3 fruit fly cellular contexts compared by ENCODE assay signal in the genomic region with DNA sequence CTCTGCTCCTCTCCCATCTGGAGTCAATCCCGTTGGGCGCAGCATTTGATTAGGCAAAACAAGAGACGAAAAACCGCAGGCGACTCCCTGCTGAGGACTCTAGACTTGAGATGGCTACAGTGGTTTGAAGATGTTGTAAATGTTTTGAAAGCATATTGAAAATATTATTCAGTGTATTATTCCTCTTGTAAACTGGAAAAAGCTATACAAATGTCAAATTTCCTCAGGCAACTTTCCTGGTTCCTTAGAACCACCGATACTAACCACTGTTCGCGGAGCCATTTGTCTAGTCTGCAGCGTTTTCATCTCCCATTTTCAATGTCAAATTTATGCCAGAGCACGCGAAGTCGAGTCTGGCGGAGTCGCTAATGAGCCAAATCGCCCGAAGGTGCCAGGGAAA.
TF ChIP-seq lines count a peak whose summit lies in the region.

No protein-coding gene starts in this region.

- TF ChIP-seq CTCF in whole organism, embryonic (GFP tag; optimal IDR thresholded peaks at IDR 0.05; lab: Kevin White, UChicago), result no peak

TF ChIP-seq in whole organism, embryonic, 481 proteins besides CTCF, POLR2A, EP300 and RAD21 (continues in another document):
- TF ChIP-seq CG3726 (GFP tag; IDR thresholded peaks at IDR 0.05; lab: Robert Waterston, UW) (no peak), twi (tag; optimal IDR thresholded peaks at IDR 0.05; lab: Kevin White, UChicago) (peak; percentile 88), CG15479 (GFP tag; optimal IDR thresholded peaks at IDR 0.05; lab: Kevin White, UChicago) (no peak), CG8388 (GFP tag; optimal IDR thresholded peaks at IDR 0.05; lab: Kevin White, UChicago) (no peak), sr (GFP tag; IDR thresholded peaks at IDR 0.05; lab: Robert Waterston, UW) (no peak), sens (GFP tag; lab: Kevin White, UChicago) (peak; percentile 56), Doc3 (GFP tag; IDR thresholded peaks at IDR 0.05; lab: Robert Waterston, UW; ENCODE audit: partially characterized antibody) (no peak), CG18599 (GFP tag; optimal IDR thresholded peaks at IDR 0.05; lab: Kevin White, UChicago) (peak; percentile 61), Sox102F (GFP tag; optimal IDR thresholded peaks at IDR 0.05; lab: Kevin White, UChicago) (peak; percentile 1), vfl (GFP tag; optimal IDR thresholded peaks at IDR 0.05; lab: Kevin White, UChicago) (no peak), Rfx (GFP tag; IDR thresholded peaks at IDR 0.05; lab: Robert Waterston, UW) (peak; percentile 40), lilli (GFP tag; optimal IDR thresholded peaks at IDR 0.05; lab: Kevin White, UChicago) (peak; percentile 14), maf-S (GFP tag; optimal IDR thresholded peaks at IDR 0.05; lab: Kevin White, UChicago) (no peak), Pdp1 (GFP tag; optimal IDR thresholded peaks at IDR 0.05; lab: Kevin White, UChicago) (no peak), stc (GFP tag; IDR thresholded peaks at IDR 0.05; lab: Robert Waterston, UW) (0 out of 2 replicates have a peak, but pooled peaks have one; percentile 43), CG10274 (GFP tag; optimal IDR thresholded peaks at IDR 0.05; lab: Kevin White, UChicago) (no peak), Xrp1 (GFP tag; IDR thresholded peaks at IDR 0.05; lab: Robert Waterston, UW) (peak; percentile 44; the same call in 1 of the 2 replicates), dmrt99B (tag; optimal IDR thresholded peaks at IDR 0.05; lab: Kevin White, UChicago) (peak; percentile 0), Hmr (GFP tag; optimal IDR thresholded peaks at IDR 0.05; lab: Kevin White, UChicago) (peak; percentile 6), CG32532 (GFP tag; IDR thresholded peaks at IDR 0.05; lab: Robert Waterston, UW) (peak; percentile 42; the same call in 1 of the 2 replicates), Optix (GFP tag; IDR thresholded peaks at IDR 0.05; lab: Robert Waterston, UW) (no peak), prd (optimal IDR thresholded peaks at IDR 0.05; lab: Kevin White, UChicago) (no peak), prd (GFP tag; IDR thresholded peaks at IDR 0.05; lab: Robert Waterston, UW) (no peak), CG12071 (GFP tag; optimal IDR thresholded peaks at IDR 0.05; lab: Kevin White, UChicago) (no peak), vnd (GFP tag; IDR thresholded peaks at IDR 0.05; lab: Robert Waterston, UW; ENCODE audit: partially characterized antibody) (no peak), Dp (GFP tag; optimal IDR thresholded peaks at IDR 0.05; lab: Kevin White, UChicago) (no peak), CG5953 (GFP tag; IDR thresholded peaks at IDR 0.05; lab: Robert Waterston, UW) (0 out of 2 replicates have a peak, but pooled peaks have one; percentile 18), Fer2 (tag; optimal IDR thresholded peaks at IDR 0.05; lab: Kevin White, UChicago) (no peak), lab (GFP tag; optimal IDR thresholded peaks at IDR 0.05; lab: Kevin White, UChicago) (peak; percentile 33)

TF ChIP-seq in whole organism, prepupa, 60 proteins besides CTCF, POLR2A, EP300 and RAD21:
- no peak for TF ChIP-seq CG31627 (GFP tag; optimal IDR thresholded peaks at IDR 0.05; lab: Kevin White, UChicago)
- TF ChIP-seq CG10631 (GFP tag; optimal IDR thresholded peaks at IDR 0.05; lab: Kevin White, UChicago), result peak; percentile 28
- peak; percentile 6 for TF ChIP-seq CG32006 (GFP tag; optimal IDR thresholded peaks at IDR 0.05; lab: Kevin White, UChicago)
- peak; percentile 63 for TF ChIP-seq Eip78C (GFP tag; lab: Kevin White, UChicago)
- TF ChIP-seq CG34406 (GFP tag; optimal IDR thresholded peaks at IDR 0.05; lab: Kevin White, UChicago), result no peak
- no peak for TF ChIP-seq ss (GFP tag; optimal IDR thresholded peaks at IDR 0.05; lab: Kevin White, UChicago)
- peak; percentile 36; the same call in 1 of the 2 replicates for TF ChIP-seq CG15336 (GFP tag; IDR thresholded peaks at IDR 0.05; lab: Robert Waterston, UW)
- no peak for TF ChIP-seq CG7368 (GFP tag; optimal IDR thresholded peaks at IDR 0.05; lab: Kevin White, UChicago)
- no peak for TF ChIP-seq Sox15 (GFP tag; optimal IDR thresholded peaks at IDR 0.05; lab: Kevin White, UChicago)
- peak; percentile 41; the same call in 1 of the 3 replicates for TF ChIP-seq CG6163 (GFP tag; IDR thresholded peaks at IDR 0.05; lab: Robert Waterston, UW)
- no peak for TF ChIP-seq lz (GFP tag; optimal IDR thresholded peaks at IDR 0.05; lab: Kevin White, UChicago)
- no peak for TF ChIP-seq CG8319 (GFP tag; optimal IDR thresholded peaks at IDR 0.05; lab: Kevin White, UChicago)
TF ChIP-seq in whole organism, prepupa: peak in this region for 5.

TF ChIP-seq in whole organism, pupa, 21 proteins besides CTCF, POLR2A, EP300 and RAD21:
- TF ChIP-seq Pif1B (GFP tag; optimal IDR thresholded peaks at IDR 0.05; lab: Kevin White, UChicago) (no peak), EcR (GFP tag; optimal IDR thresholded peaks at IDR 0.05; lab: Kevin White, UChicago) (no peak), CG8301 (tag; optimal IDR thresholded peaks at IDR 0.05; lab: Kevin White, UChicago) (no peak), fd96Ca (GFP tag; IDR thresholded peaks at IDR 0.05; lab: Robert Waterston, UW) (0 out of 3 replicates have a peak, but pooled peaks have one; percentile 18), rn (GFP tag; IDR thresholded peaks at IDR 0.05; lab: Robert Waterston, UW) (no peak), D1 (tag; optimal IDR thresholded peaks at IDR 0.05; lab: Kevin White, UChicago) (no peak), CG32121 (GFP tag; IDR thresholded peaks at IDR 0.05; lab: Robert Waterston, UW) (no peak), CG14655 (GFP tag; optimal IDR thresholded peaks at IDR 0.05; lab: Kevin White, UChicago) (peak; percentile 26), CG8159 (tag; optimal IDR thresholded peaks at IDR 0.05; lab: Kevin White, UChicago) (peak; percentile 4), CG17806 (tag; optimal IDR thresholded peaks at IDR 0.05; lab: Kevin White, UChicago) (peak; percentile 1)

Comparison
In these comparisons a context has a peak if more than half of its experiments do, and no peak if none do; other contexts are left out.
1. Of the 7 proteins assayed by ChIP-seq in both whole organism, embryonic and whole organism, prepupa: peak only in whole organism, embryonic: Sox102F; only in whole organism, prepupa: none; in both: none; in neither: 6.